Worm (Caenorhabditis elegans): Measurements from ENCODE around the gene C28A5.6.

Gene C28A5.6

ce11 chrIII:4390421-4390820 is 38.9 kb downstream of the C28A5.6 start:
- TF ChIP-seq ref-1 (GFP tag; conservative IDR thresholded peaks at IDR 0.05) (no peak), T22C8.4 (GFP tag; IDR thresholded peaks at IDR 0.05) (no peak)

- TF ChIP-seq med-1 (GFP tag; optimal IDR thresholded peaks at IDR 0.05; ENCODE audit: insufficient read depth), result no peak
- TF ChIP-seq tab-1 (GFP tag; IDR thresholded peaks at IDR 0.05), result no peak
Observed at ce11 chrIII:4384487-4384886, 44.8 kb downstream of the C28A5.6 start, which contains the start of gene pals-28. TSS of gene pals-28 (plus strand) at chrIII:4384787.

ce11 chrIII:4382118-4382517 is 47.2 kb downstream of the C28A5.6 start:
- TF ChIP-seq ztf-23 (GFP tag; IDR thresholded peaks at IDR 0.05) (no peak), cog-1 (tag; optimal IDR thresholded peaks at IDR 0.05) (no peak), flt-1 (GFP tag; IDR thresholded peaks at IDR 0.05) (no peak), ref-1 (GFP tag; conservative IDR thresholded peaks at IDR 0.05) (no peak), ztf-29 (GFP tag; IDR thresholded peaks at IDR 0.05) (no peak)

- TF ChIP-seq cog-1 (tag; optimal IDR thresholded peaks at IDR 0.05) (no peak), ref-1 (GFP tag; conservative IDR thresholded peaks at IDR 0.05) (no peak)
Observed at ce11 chrIII:4381343-4381742, 48.0 kb downstream of the C28A5.6 start, which contains the start of gene pals-27. TSS of gene pals-27 (plus strand) at chrIII:4381643.

- peak; percentile 11 for TF ChIP-seq cog-1 (tag; optimal IDR thresholded peaks at IDR 0.05)
- no peak for TF ChIP-seq klf-2 (GFP tag; conservative IDR thresholded peaks at IDR 0.05)
Observed at ce11 chrIII:4380835-4381234, 48.5 kb downstream of the C28A5.6 start.

ce11 chrIII:4379717-4380116 is 49.6 kb downstream of the C28A5.6 start, which contains the start of gene B0284.3:
TSS of gene B0284.3 (minus strand) at chrIII:4379817.
- TF ChIP-seq cog-1 (tag; optimal IDR thresholded peaks at IDR 0.05) (no peak), flt-1 (GFP tag; IDR thresholded peaks at IDR 0.05) (no peak), ref-1 (GFP tag; conservative IDR thresholded peaks at IDR 0.05) (no peak), tab-1 (GFP tag; IDR thresholded peaks at IDR 0.05) (no peak), klf-2 (GFP tag; conservative IDR thresholded peaks at IDR 0.05) (no peak), med-1 (GFP tag; optimal IDR thresholded peaks at IDR 0.05; ENCODE audit: insufficient read depth) (no peak), ztf-29 (GFP tag; IDR thresholded peaks at IDR 0.05) (no peak), T22C8.4 (GFP tag; IDR thresholded peaks at IDR 0.05) (no peak), ztf-23 (GFP tag; IDR thresholded peaks at IDR 0.05) (no peak)

ce11 chrIII:4378600-4379293 is 50.6 kb downstream of the C28A5.6 start:
- TF ChIP-seq T22C8.4 (GFP tag; IDR thresholded peaks at IDR 0.05), result peak; percentile 42
- TF ChIP-seq tab-1 (GFP tag; IDR thresholded peaks at IDR 0.05), result peak; percentile 83
- peak; percentile 83 for TF ChIP-seq ztf-29 (GFP tag; IDR thresholded peaks at IDR 0.05)
- TF ChIP-seq ref-1 (GFP tag; conservative IDR thresholded peaks at IDR 0.05), result peak; percentile 50; the same call in 1 of the 2 replicates
- TF ChIP-seq klf-2 (GFP tag; conservative IDR thresholded peaks at IDR 0.05), result peak; percentile 66
- TF ChIP-seq med-1 (GFP tag; optimal IDR thresholded peaks at IDR 0.05; ENCODE audit: insufficient read depth), result peak; percentile 5
- peak; percentile 56 for TF ChIP-seq cog-1 (tag; optimal IDR thresholded peaks at IDR 0.05)
- peak; percentile 91 for TF ChIP-seq flt-1 (GFP tag; IDR thresholded peaks at IDR 0.05)
- TF ChIP-seq ztf-23 (GFP tag; IDR thresholded peaks at IDR 0.05), result peak; percentile 83

ce11 chrIII:4374854-4375253 is 54.4 kb downstream of the C28A5.6 start, which contains the start of gene pals-26:
TSS of gene pals-26 (plus strand) at chrIII:4375154.
- TF ChIP-seq klf-2 (GFP tag; conservative IDR thresholded peaks at IDR 0.05) (no peak), flt-1 (GFP tag; IDR thresholded peaks at IDR 0.05) (no peak), med-1 (GFP tag; optimal IDR thresholded peaks at IDR 0.05; ENCODE audit: insufficient read depth) (no peak), T22C8.4 (GFP tag; IDR thresholded peaks at IDR 0.05) (no peak), ref-1 (GFP tag; conservative IDR thresholded peaks at IDR 0.05) (no peak), cog-1 (tag; optimal IDR thresholded peaks at IDR 0.05) (no peak), ztf-29 (GFP tag; IDR thresholded peaks at IDR 0.05) (no peak), tab-1 (GFP tag; IDR thresholded peaks at IDR 0.05) (no peak), ztf-23 (GFP tag; IDR thresholded peaks at IDR 0.05) (no peak)

Measured in whole organism, midembryonic.